Fruit fly (Drosophila melanogaster): ENCODE measurements around the gene CG17600.

CG17600 gene

DNA sequence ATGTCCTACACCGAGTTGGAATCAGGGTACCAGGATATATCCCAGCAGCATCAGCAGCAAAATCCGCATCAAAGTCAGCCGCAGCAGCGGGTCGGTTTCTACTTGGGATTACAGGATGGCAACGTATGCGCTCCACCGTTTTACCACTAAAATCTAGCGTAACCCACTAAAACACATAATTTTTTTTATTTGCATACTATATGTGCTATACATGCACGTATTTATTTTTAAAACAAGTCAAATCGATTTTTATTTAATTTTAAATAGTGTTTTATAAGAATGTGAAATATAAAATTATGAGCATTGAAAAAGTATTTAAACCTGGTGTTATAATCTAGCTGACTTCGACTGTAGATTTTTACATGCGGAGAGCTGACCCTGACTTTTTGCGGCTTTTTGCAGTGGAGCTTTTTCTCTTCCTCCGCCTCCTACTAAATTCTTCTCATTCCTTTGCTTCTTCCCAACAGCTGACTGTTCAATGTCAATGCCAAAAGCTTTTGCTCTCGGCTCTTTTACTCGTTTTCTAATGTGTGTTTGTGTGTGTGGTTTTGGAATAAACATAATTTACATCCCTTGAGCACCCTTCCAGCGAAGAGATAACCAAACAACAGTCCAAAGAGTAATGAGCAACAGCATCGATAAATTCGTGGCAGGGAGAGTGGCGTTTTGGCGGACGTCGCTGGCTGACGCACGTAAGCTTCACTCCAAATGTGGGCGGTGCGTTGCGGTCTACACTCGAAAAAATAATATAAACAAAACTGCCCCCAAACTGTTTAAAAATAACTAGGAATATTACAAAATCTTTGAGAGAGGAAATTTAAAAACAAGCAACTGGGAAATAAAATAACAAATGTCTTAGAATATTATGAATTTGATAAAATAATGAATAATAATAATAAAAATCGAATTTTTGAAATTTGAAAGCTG lies 27.1 kb upstream of the CG17600 start (continued):
- TF ChIP-seq CG15696 (tag; optimal IDR thresholded peaks at IDR 0.05) (no peak), chm (GFP tag; IDR thresholded peaks at IDR 0.05) (0 out of 2 replicates have a peak, but pooled peaks have one; percentile 32), scrt (GFP tag; optimal IDR thresholded peaks at IDR 0.05) (peak; percentile 44), Hr78 (GFP tag; optimal IDR thresholded peaks at IDR 0.05) (no peak), CG17186 (GFP tag; optimal IDR thresholded peaks at IDR 0.05) (no peak), GATAe (GFP tag; conservative IDR thresholded peaks at IDR 0.05) (no peak), fu2 (GFP tag; optimal IDR thresholded peaks at IDR 0.05) (no peak), NC2α (GFP tag; optimal IDR thresholded peaks at IDR 0.05) (no peak), CG10959 (GFP tag; IDR thresholded peaks at IDR 0.05) (no peak), D19B (GFP tag; optimal IDR thresholded peaks at IDR 0.05) (no peak), phol (tag; optimal IDR thresholded peaks at IDR 0.05) (peak; percentile 63), slp2 (GFP tag; optimal IDR thresholded peaks at IDR 0.05) (no peak), HLH54F (GFP tag; optimal IDR thresholded peaks at IDR 0.05) (no peak), lola (GFP tag; optimal IDR thresholded peaks at IDR 0.05) (no peak), kah (GFP tag; optimal IDR thresholded peaks at IDR 0.05) (no peak), CG2199 (GFP tag; IDR thresholded peaks at IDR 0.05) (0 out of 3 replicates have a peak, but pooled peaks have one; percentile 9), Trl (optimal IDR thresholded peaks at IDR 0.05) (peak; percentile 21 to 77), Trl (GFP tag; optimal IDR thresholded peaks at IDR 0.05) (no peak), nerfin-2 (GFP tag; IDR thresholded peaks at IDR 0.05; ENCODE audit: partially characterized antibody) (no peak), Ada2b (GFP tag; IDR thresholded peaks at IDR 0.05) (peak; percentile 52), CG18599 (GFP tag; optimal IDR thresholded peaks at IDR 0.05) (peak; percentile 76), hth (optimal IDR thresholded peaks at IDR 0.05) (no peak), oc (tag; optimal IDR thresholded peaks at IDR 0.05) (no peak), CG3281 (GFP tag; optimal IDR thresholded peaks at IDR 0.05) (peak; percentile 68), corto (GFP tag; optimal IDR thresholded peaks at IDR 0.05) (no peak), CG17328 (GFP tag; IDR thresholded peaks at IDR 0.05) (peak; percentile 55; the same call in 1 of the 2 replicates), NC2β (GFP tag; optimal IDR thresholded peaks at IDR 0.05) (no peak), psq (GFP tag; optimal IDR thresholded peaks at IDR 0.05) (no peak), pzg (GFP tag; optimal IDR thresholded peaks at IDR 0.05) (no peak), HHEX (GFP tag; optimal IDR thresholded peaks at IDR 0.05) (peak; percentile 27), pfk (GFP tag; optimal IDR thresholded peaks at IDR 0.05) (no peak), prd (optimal IDR thresholded peaks at IDR 0.05) (no peak), prd (GFP tag; IDR thresholded peaks at IDR 0.05) (peak; percentile 63), sob (GFP tag; IDR thresholded peaks at IDR 0.05) (peak; percentile 49), Gug (GFP tag; IDR thresholded peaks at IDR 0.05) (no peak; the same call in 3 of the 4 replicates), ap (GFP tag; IDR thresholded peaks at IDR 0.05) (no peak), CG8765 (GFP tag; IDR thresholded peaks at IDR 0.05) (no peak), CG11085 (GFP tag; IDR thresholded peaks at IDR 0.05) (no peak), CG11504 (tag; optimal IDR thresholded peaks at IDR 0.05) (peak; percentile 65), CG8388 (GFP tag; optimal IDR thresholded peaks at IDR 0.05) (peak; percentile 6), Dbx (GFP tag; IDR thresholded peaks at IDR 0.05) (peak; percentile 48; the same call in 2 of the 3 replicates), CG12744 (GFP tag; optimal IDR thresholded peaks at IDR 0.05) (no peak), CG6854 (GFP tag; optimal IDR thresholded peaks at IDR 0.05) (no peak), CG3065 (GFP tag; optimal IDR thresholded peaks at IDR 0.05) (no peak), Mrtf (GFP tag; IDR thresholded peaks at IDR 0.05) (peak; percentile 26; the same call in 1 of the 3 replicates), CG5245 (GFP tag; optimal IDR thresholded peaks at IDR 0.05) (no peak), CG8478 (optimal IDR thresholded peaks at IDR 0.05) (no peak), grn (GFP tag; optimal IDR thresholded peaks at IDR 0.05) (no peak), Lim3 (GFP tag; IDR thresholded peaks at IDR 0.05) (no peak), Asciz (GFP tag; optimal IDR thresholded peaks at IDR 0.05) (peak; percentile 21)

All from whole organism, embryonic.